Fruit fly (Drosophila melanogaster) whole organism, larva: ENCODE results near the gene CG5196.

Source experiments
- noc ChIP-seq: fragments of 200-800 bp; sonication (Bioruptor generic); optimal IDR thresholded peaks from 3 replicates; lab custom pipeline; 2019; ENCODE audit warnings: missing biosample characterization, mild to moderate bottlenecking, missing genetic modification characterization, moderate library complexity

The CG5196 gene

DNA sequence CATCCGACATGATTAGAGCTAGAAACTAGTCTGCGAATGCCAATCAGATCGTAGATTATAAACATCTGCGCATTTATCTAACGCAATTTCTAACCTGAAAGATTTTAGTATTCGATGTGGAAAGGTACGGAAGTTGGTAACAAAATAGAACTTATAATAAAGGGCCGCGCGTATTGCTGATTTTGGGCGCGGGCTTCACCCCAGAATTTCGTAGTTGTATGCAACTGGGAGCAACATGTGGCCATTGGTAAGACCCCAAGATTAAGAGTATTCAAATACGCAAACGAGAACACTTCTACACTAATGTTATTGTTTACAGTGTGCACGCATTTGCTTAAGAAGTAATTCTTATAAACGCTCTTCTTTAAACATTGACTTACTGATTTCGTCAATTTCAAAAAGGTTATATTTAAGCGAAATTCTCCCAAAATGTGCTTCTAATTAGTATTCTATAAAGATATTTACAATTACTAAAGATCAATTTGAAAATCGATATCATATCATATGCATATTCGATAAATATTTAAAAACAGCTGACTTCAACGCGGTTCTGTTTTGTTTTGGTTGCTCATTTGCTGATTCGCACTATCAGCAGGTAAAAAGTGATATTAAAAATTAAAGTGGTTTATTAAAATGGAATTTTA lies 51.9 kb downstream of the CG5196 start, which contains the start of the genes CG5961 and Polr3C:
Gene CG5961, minus strand, starts transcription at position 416 of the 644 bp plus-strand sequence.
Gene Polr3C, plus strand, starts transcription at position 536 of the 644 bp plus-strand sequence.
- no peak for TF ChIP-seq noc (tag; lab: Kevin White, UChicago)
